Worm (Caenorhabditis elegans) whole organism, mixed stage, embryonic: ENCODE measurements around the gene scav-4.

ENCODE experiments used
- M03D4.4 ChIP-seq: sonication (generic microtip); optimal IDR thresholded peaks from 2 replicates; lab custom pipeline; 2017; ENCODE audit warnings: mild to moderate bottlenecking, missing genetic modification characterization, missing compliant biosample characterization
- bed-3 ChIP-seq: fragments of 200-800 bp; sonication (Bioruptor generic); optimal IDR thresholded peaks from 3 replicates; lab custom pipeline; 2018; ENCODE audit warnings: mild to moderate bottlenecking, missing genetic modification characterization, moderate library complexity, missing compliant biosample characterization
- blmp-1 ChIP-seq: fragments of 150-350 bp; optimal IDR thresholded peaks from 2 replicates; lab custom pipeline; 2014; ENCODE audit warnings: missing biosample characterization, missing genetic modification characterization
- ceh-39 ChIP-seq: fragments of 150-350 bp; optimal IDR thresholded peaks from 2 replicates; lab custom pipeline; 2014; ENCODE audit warnings: missing biosample characterization, missing genetic modification characterization
- ceh-43 ChIP-seq: fragments of 200-800 bp; sonication (Bioruptor generic); optimal IDR thresholded peaks from 2 replicates; lab custom pipeline; 2018; ENCODE audit warnings: mild to moderate bottlenecking, missing genetic modification characterization, moderate library complexity, missing compliant biosample characterization
- ceh-83 ChIP-seq: fragments of 200-800 bp; sonication (Bioruptor generic); optimal IDR thresholded peaks from 2 replicates; lab custom pipeline; 2018; ENCODE audit warnings: mild to moderate bottlenecking, missing genetic modification characterization, missing compliant biosample characterization
- cnd-1 ChIP-seq: fragments of 200-800 bp; sonication (Bioruptor generic); optimal IDR thresholded peaks from 2 replicates; lab custom pipeline; 2018; ENCODE audit warnings: mild to moderate bottlenecking, missing genetic modification characterization, missing compliant biosample characterization
- drap-1 ChIP-seq: fragments of 200-800 bp; sonication (Bioruptor generic); optimal IDR thresholded peaks from 3 replicates; lab custom pipeline; 2018; ENCODE audit warnings: mild to moderate bottlenecking, missing genetic modification characterization, missing compliant biosample characterization
- elt-1 ChIP-seq: sonication (generic microtip); optimal IDR thresholded peaks from 2 replicates; lab custom pipeline; 2017; ENCODE audit warnings: missing genetic modification characterization, mild to moderate bottlenecking, missing compliant biosample characterization, antibody characterized with exemption, moderate library complexity, borderline replicate concordance; ENCODE audit not compliant: insufficient read depth
- elt-3 ChIP-seq: fragments of 150-350 bp; optimal IDR thresholded peaks from 2 replicates; lab custom pipeline; 2014; ENCODE audit warnings: missing biosample characterization, missing genetic modification characterization
- flh-1 ChIP-seq: fragments of 200-800 bp; sonication (Bioruptor generic); optimal IDR thresholded peaks from 2 replicates; lab custom pipeline; 2018; ENCODE audit warnings: mild to moderate bottlenecking, missing genetic modification characterization, moderate library complexity, missing compliant biosample characterization
- ham-2 ChIP-seq: fragments of 200-800 bp; sonication (Bioruptor generic); optimal IDR thresholded peaks from 2 replicates; lab custom pipeline; 2018; ENCODE audit warnings: mild to moderate bottlenecking, missing genetic modification characterization, missing compliant biosample characterization
- hlh-1 ChIP-seq: fragments of 150-350 bp; optimal IDR thresholded peaks from 2 replicates; lab custom pipeline; 2014; ENCODE audit warnings: missing biosample characterization, missing genetic modification reagents, missing genetic modification characterization
- lin-13 ChIP-seq: fragments of 150-350 bp; optimal IDR thresholded peaks from 2 replicates; lab custom pipeline; 2014; ENCODE audit warnings: missing biosample characterization, missing genetic modification characterization
- lin-32 ChIP-seq: fragments of 200-800 bp; sonication (Bioruptor generic); optimal IDR thresholded peaks from 2 replicates; lab custom pipeline; 2018; ENCODE audit warnings: mild to moderate bottlenecking, missing genetic modification characterization, missing compliant biosample characterization
- lsy-2 ChIP-seq: fragments of 150-350 bp; optimal IDR thresholded peaks from 2 replicates; lab custom pipeline; 2014; ENCODE audit warnings: missing biosample characterization, missing genetic modification characterization
- mab-5 ChIP-seq: fragments of 150-350 bp; optimal IDR thresholded peaks from 2 replicates; lab custom pipeline; 2014; ENCODE audit warnings: missing biosample characterization, missing genetic modification characterization
- mls-2 ChIP-seq: sonication (generic microtip); optimal IDR thresholded peaks from 2 replicates; lab custom pipeline; 2016; ENCODE audit warnings: mild to moderate bottlenecking, missing genetic modification characterization, moderate library complexity, missing compliant biosample characterization
- nhr-12 ChIP-seq: fragments of 150-350 bp; optimal IDR thresholded peaks from 2 replicates; lab custom pipeline; 2014; ENCODE audit warnings: missing biosample characterization, missing genetic modification characterization
- nhr-2 ChIP-seq: fragments of 150-350 bp; optimal IDR thresholded peaks from 2 replicates; lab custom pipeline; 2014; ENCODE audit warnings: missing biosample characterization, missing genetic modification characterization
- nhr-237 ChIP-seq: fragments of 150-350 bp; optimal IDR thresholded peaks from 2 replicates; lab custom pipeline; 2014; ENCODE audit warnings: missing biosample characterization, missing genetic modification characterization
- nhr-28 ChIP-seq: fragments of 150-350 bp; optimal IDR thresholded peaks from 2 replicates; lab custom pipeline; 2014; ENCODE audit warnings: missing biosample characterization, missing genetic modification characterization
- nhr-76 ChIP-seq: sonication (generic microtip); optimal IDR thresholded peaks from 2 replicates; lab custom pipeline; 2017; ENCODE audit warnings: missing biosample characterization, missing genetic modification characterization
- pha-4 ChIP-seq: fragments of 150-350 bp; optimal IDR thresholded peaks from 2 replicates; lab custom pipeline; 2018; ENCODE audit warnings: missing biosample characterization, missing genetic modification reagents, missing genetic modification characterization
- sem-2 ChIP-seq: fragments of 200-800 bp; sonication (Bioruptor generic); optimal IDR thresholded peaks from 2 replicates; lab custom pipeline; 2018; ENCODE audit warnings: mild to moderate bottlenecking, missing genetic modification characterization, missing compliant biosample characterization
- snpc-4 ChIP-seq: fragments of 150-350 bp; optimal IDR thresholded peaks from 2 replicates; lab custom pipeline; 2014; ENCODE audit warnings: missing biosample characterization, missing genetic modification characterization
- sptf-1 ChIP-seq: sonication (generic microtip); optimal IDR thresholded peaks from 2 replicates; lab custom pipeline; 2017; ENCODE audit warnings: mild to moderate bottlenecking, missing genetic modification characterization, moderate library complexity, missing compliant biosample characterization
- tbx-8 ChIP-seq: fragments of 200-800 bp; sonication (Bioruptor generic); optimal IDR thresholded peaks from 2 replicates; lab custom pipeline; 2018; ENCODE audit warnings: mild to moderate bottlenecking, missing genetic modification characterization, moderate library complexity, missing compliant biosample characterization
- unc-120 ChIP-seq: sonication (generic microtip); optimal IDR thresholded peaks from 2 replicates; lab custom pipeline; 2017; ENCODE audit warnings: missing genetic modification characterization, missing compliant biosample characterization; ENCODE audit not compliant: poor library complexity, severe bottlenecking
- unc-39 ChIP-seq: fragments of 150-350 bp; optimal IDR thresholded peaks from 2 replicates; lab custom pipeline; 2014; ENCODE audit warnings: missing biosample characterization, missing genetic modification characterization
- zip-8 ChIP-seq: fragments of 150-350 bp; optimal IDR thresholded peaks from 2 replicates; lab custom pipeline; 2014; ENCODE audit warnings: missing biosample characterization, missing genetic modification characterization
- ztf-11 ChIP-seq: fragments of 150-350 bp; optimal IDR thresholded peaks from 2 replicates; lab custom pipeline; 2014; ENCODE audit warnings: missing biosample characterization, missing genetic modification characterization

Gene scav-4

ce11 chrX:12942296-12942695, 39.3 kb upstream of the scav-4 start:
- no peak for TF ChIP-seq ceh-39 (tag; lab: Kevin White, UChicago)
- TF ChIP-seq sptf-1 (tag; lab: Kevin White, UChicago) = no peak
- no peak for TF ChIP-seq nhr-28 (tag; lab: Kevin White, UChicago)
- no peak for TF ChIP-seq hlh-1 (tag; lab: Kevin White, UChicago)
- TF ChIP-seq pha-4 = no peak
- TF ChIP-seq drap-1 = no peak
- TF ChIP-seq bed-3 = no peak
- TF ChIP-seq lsy-2 (tag; lab: Kevin White, UChicago) = no peak
- TF ChIP-seq unc-120 = no peak

- TF ChIP-seq lin-13 (no peak), nhr-237 (tag; lab: Kevin White, UChicago) (no peak), lin-32 (GFP tag; lab: Kevin White, UChicago) (no peak), flh-1 (GFP tag; lab: Kevin White, UChicago) (no peak), nhr-28 (tag; lab: Kevin White, UChicago) (no peak), M03D4.4 (tag; lab: Kevin White, UChicago) (no peak), ceh-39 (tag; lab: Kevin White, UChicago) (no peak), nhr-12 (tag; lab: Kevin White, UChicago) (no peak), nhr-2 (tag; lab: Kevin White, UChicago) (no peak), unc-39 (no peak)
Observed at ce11 chrX:12943166-12943565, 38.4 kb upstream of the scav-4 start, which contains the start of gene gmap-2. Gene gmap-2 (minus strand): TSS chrX:12943266.

ce11 chrX:12944661-12945060, 36.9 kb upstream of the scav-4 start:
- TF ChIP-seq snpc-4 (tag; lab: Kevin White, UChicago) (no peak), elt-3 (tag; lab: Kevin White, UChicago) (no peak), ceh-39 (tag; lab: Kevin White, UChicago) (no peak), flh-1 (GFP tag; lab: Kevin White, UChicago) (no peak), sptf-1 (tag; lab: Kevin White, UChicago) (no peak), M03D4.4 (tag; lab: Kevin White, UChicago) (no peak), mls-2 (tag; lab: Kevin White, UChicago) (no peak), nhr-28 (tag; lab: Kevin White, UChicago) (no peak), zip-8 (tag; lab: Kevin White, UChicago) (no peak), ztf-11 (tag; lab: Kevin White, UChicago) (no peak), nhr-12 (tag; lab: Kevin White, UChicago) (no peak), ceh-43 (GFP tag; lab: Kevin White, UChicago) (no peak), lsy-2 (tag; lab: Kevin White, UChicago) (no peak), blmp-1 (no peak), mab-5 (tag; lab: Kevin White, UChicago) (no peak), drap-1 (no peak), hlh-1 (tag; lab: Kevin White, UChicago) (no peak), ham-2 (GFP tag; lab: Kevin White, UChicago) (no peak)

ce11 chrX:12946533-12946932, 35.0 kb upstream of the scav-4 start, which contains the start of gene C05E7.3:
Gene C05E7.3 (minus strand): TSS chrX:12946633.
- TF ChIP-seq nhr-76 (no peak), elt-3 (tag; lab: Kevin White, UChicago) (no peak), M03D4.4 (tag; lab: Kevin White, UChicago) (no peak), bed-3 (no peak), ham-2 (GFP tag; lab: Kevin White, UChicago) (no peak), lsy-2 (tag; lab: Kevin White, UChicago) (no peak), elt-1 (tag; lab: Kevin White, UChicago) (no peak), tbx-8 (GFP tag; lab: Kevin White, UChicago) (no peak), nhr-2 (tag; lab: Kevin White, UChicago) (no peak), mab-5 (tag; lab: Kevin White, UChicago) (no peak), sem-2 (GFP tag; lab: Kevin White, UChicago) (no peak), ceh-83 (no peak), ceh-39 (tag; lab: Kevin White, UChicago) (no peak), zip-8 (tag; lab: Kevin White, UChicago) (no peak), unc-39 (no peak), unc-120 (no peak), ceh-43 (GFP tag; lab: Kevin White, UChicago) (no peak)

- no peak for TF ChIP-seq drap-1
- TF ChIP-seq nhr-237 (tag; lab: Kevin White, UChicago) = no peak
- TF ChIP-seq nhr-2 (tag; lab: Kevin White, UChicago) = no peak
- TF ChIP-seq elt-1 (tag; lab: Kevin White, UChicago) = no peak
- TF ChIP-seq mab-5 (tag; lab: Kevin White, UChicago) = no peak
- no peak for TF ChIP-seq mls-2 (tag; lab: Kevin White, UChicago)
- no peak for TF ChIP-seq unc-39
- no peak for TF ChIP-seq cnd-1
- TF ChIP-seq nhr-12 (tag; lab: Kevin White, UChicago) = no peak
- TF ChIP-seq hlh-1 (tag; lab: Kevin White, UChicago) = no peak
- no peak for TF ChIP-seq ham-2 (GFP tag; lab: Kevin White, UChicago)
Observed at ce11 chrX:12951175-12951574, 30.4 kb upstream of the scav-4 start.
